Worm (Caenorhabditis elegans): ENCODE data around the gene T04C12.1.
A peak's percentile ranks its signal among the peaks of the same experiment; 100 is the strongest.

T04C12.1 gene

ce11 chrV:11078104-11078724, 19.1 kb upstream of the T04C12.1 start, which contains the start of gene act-2 (continued):
- TF ChIP-seq nhr-67 (tag; optimal IDR thresholded peaks at IDR 0.05) = no peak
- TF ChIP-seq fkh-2 (tag; optimal IDR thresholded peaks at IDR 0.05) = no peak
- TF ChIP-seq ama-1 (optimal IDR thresholded peaks at IDR 0.05) = peak; percentile 22
- TF ChIP-seq nhr-76 (tag; optimal IDR thresholded peaks at IDR 0.05) = no peak
- TF ChIP-seq nhr-25 (tag; optimal IDR thresholded peaks at IDR 0.05) = peak; percentile 95
- TF ChIP-seq ZK546.5 (tag; optimal IDR thresholded peaks at IDR 0.05) = no peak
- TF ChIP-seq mml-1 (tag; optimal IDR thresholded peaks at IDR 0.05) = no peak
- peak; percentile 74 for TF ChIP-seq lin-39 (tag; optimal IDR thresholded peaks at IDR 0.05)
- TF ChIP-seq skn-1 (tag; optimal IDR thresholded peaks at IDR 0.05) = peak; percentile 23
- no peak for TF ChIP-seq egl-5 (tag; optimal IDR thresholded peaks at IDR 0.05)
- no peak for TF ChIP-seq daf-12 (tag; optimal IDR thresholded peaks at IDR 0.05)
- TF ChIP-seq lin-15B (tag; optimal IDR thresholded peaks at IDR 0.05) = peak; percentile 78
- peak; percentile 75 for TF ChIP-seq pha-4 (tag; optimal IDR thresholded peaks at IDR 0.05)
- peak; percentile 9 for TF ChIP-seq R02D3.7 (tag; optimal IDR thresholded peaks at IDR 0.05)
- peak; percentile 82 for TF ChIP-seq jun-1 (tag; optimal IDR thresholded peaks at IDR 0.05)
- no peak for TF ChIP-seq ztf-11 (tag; optimal IDR thresholded peaks at IDR 0.05)
- peak; percentile 20 for TF ChIP-seq elt-1 (tag; optimal IDR thresholded peaks at IDR 0.05)
- TF ChIP-seq nfya-1 (tag; optimal IDR thresholded peaks at IDR 0.05; ENCODE audit: insufficient read depth) = peak; percentile 88
- peak; percentile 58 for TF ChIP-seq fkh-10 (GFP tag; optimal IDR thresholded peaks at IDR 0.05)

- TF ChIP-seq jun-1 (tag; optimal IDR thresholded peaks at IDR 0.05) (peak; percentile 4), ama-1 (optimal IDR thresholded peaks at IDR 0.05) (peak; percentile 94), elt-2 (tag; optimal IDR thresholded peaks at IDR 0.05) (peak; percentile 52), nhr-77 (tag; optimal IDR thresholded peaks at IDR 0.05) (no peak), aly-2 (tag; optimal IDR thresholded peaks at IDR 0.05) (no peak), egl-5 (tag; optimal IDR thresholded peaks at IDR 0.05) (peak; percentile 8), nhr-25 (tag; optimal IDR thresholded peaks at IDR 0.05) (peak; percentile 72), pha-4 (tag; optimal IDR thresholded peaks at IDR 0.05) (peak; percentile 32)
Observed at ce11 chrV:11076403-11076802, 17.3 kb upstream of the T04C12.1 start.

ce11 chrV:11076028-11076402, 16.9 kb upstream of the T04C12.1 start:
- TF ChIP-seq aly-2 (tag; optimal IDR thresholded peaks at IDR 0.05) = no peak
- TF ChIP-seq nhr-43 (tag; optimal IDR thresholded peaks at IDR 0.05; ENCODE audit: poor library complexity, severe bottlenecking) = peak; percentile 14
- no peak for TF ChIP-seq hmg-11 (tag; optimal IDR thresholded peaks at IDR 0.05)
- peak; percentile 34 for TF ChIP-seq tbx-2 (tag; optimal IDR thresholded peaks at IDR 0.05)

- no peak for TF ChIP-seq egl-5 (tag; optimal IDR thresholded peaks at IDR 0.05)
- no peak for TF ChIP-seq fkh-10 (GFP tag; optimal IDR thresholded peaks at IDR 0.05)
- peak; percentile 78 for TF ChIP-seq nfya-1 (tag; optimal IDR thresholded peaks at IDR 0.05; ENCODE audit: insufficient read depth)
- peak; percentile 61 for TF ChIP-seq lin-15B (tag; optimal IDR thresholded peaks at IDR 0.05)
- TF ChIP-seq lin-39 (tag; optimal IDR thresholded peaks at IDR 0.05) = no peak
- peak; percentile 64 for TF ChIP-seq ama-1 (optimal IDR thresholded peaks at IDR 0.05)
- TF ChIP-seq nhr-25 (tag; optimal IDR thresholded peaks at IDR 0.05) = peak; percentile 68
- peak; percentile 23 for TF ChIP-seq mdl-1 (tag; optimal IDR thresholded peaks at IDR 0.05)
- TF ChIP-seq nhr-237 (tag; optimal IDR thresholded peaks at IDR 0.05) = no peak
- peak; percentile 26 for TF ChIP-seq nhr-23 (tag; optimal IDR thresholded peaks at IDR 0.05)
- TF ChIP-seq hmg-11 (tag; optimal IDR thresholded peaks at IDR 0.05) = peak; percentile 85
- no peak for TF ChIP-seq pha-4 (tag; optimal IDR thresholded peaks at IDR 0.05)
- no peak for TF ChIP-seq nhr-77 (tag; optimal IDR thresholded peaks at IDR 0.05)
- TF ChIP-seq ceh-28 (tag; optimal IDR thresholded peaks at IDR 0.05) = no peak
- peak; percentile 28 for TF ChIP-seq snpc-4 (tag; optimal IDR thresholded peaks at IDR 0.05)
- no peak for TF ChIP-seq tbx-2 (tag; optimal IDR thresholded peaks at IDR 0.05)
Observed at ce11 chrV:11075209-11076027, 16.3 kb upstream of the T04C12.1 start.

- peak; percentile 40 for TF ChIP-seq nfya-1 (tag; optimal IDR thresholded peaks at IDR 0.05; ENCODE audit: insufficient read depth)
- no peak for TF ChIP-seq pqm-1 (tag; optimal IDR thresholded peaks at IDR 0.05)
- TF ChIP-seq lin-15B (tag; optimal IDR thresholded peaks at IDR 0.05) = no peak
- no peak for TF ChIP-seq nhr-43 (tag; optimal IDR thresholded peaks at IDR 0.05; ENCODE audit: poor library complexity, severe bottlenecking)
- TF ChIP-seq pha-4 (tag; optimal IDR thresholded peaks at IDR 0.05) = peak; percentile 1
- TF ChIP-seq lin-39 (tag; optimal IDR thresholded peaks at IDR 0.05) = peak; percentile 27
- no peak for TF ChIP-seq skn-1 (tag; optimal IDR thresholded peaks at IDR 0.05)
- no peak for TF ChIP-seq ceh-16 (tag; optimal IDR thresholded peaks at IDR 0.05)
- no peak for TF ChIP-seq elt-3 (tag; optimal IDR thresholded peaks at IDR 0.05)
- no peak for TF ChIP-seq jun-1 (tag; optimal IDR thresholded peaks at IDR 0.05)
- no peak for TF ChIP-seq ama-1 (optimal IDR thresholded peaks at IDR 0.05)
Observed at ce11 chrV:11074448-11074847, 15.4 kb upstream of the T04C12.1 start, which contains the start of gene act-3. Gene act-3, minus strand, starts transcription at chrV:11074498.
